Worm (Caenorhabditis elegans) whole organism, L3 larva: ENCODE measurements around the gene clec-62.

Experiments used
- aly-2 ChIP-seq: fragments of 150-350 bp; optimal IDR thresholded peaks from 2 replicates; lab custom pipeline; 2014; ENCODE audit warnings: missing biosample characterization, missing genetic modification characterization
- daf-12 ChIP-seq: fragments of 150-350 bp; optimal IDR thresholded peaks from 2 replicates; lab custom pipeline; 2014; ENCODE audit warnings: missing biosample characterization, missing genetic modification reagents, missing genetic modification characterization
- elt-3 ChIP-seq, 3 experiments: fragments of 150-350 bp in 1 of 3; sonication (generic microtip) in 2 of 3; optimal IDR thresholded peaks; 2 replicates in 2 of 3; 4 replicates in 1 of 3; lab custom pipeline; 2014 to 2017; ENCODE audit warnings: missing biosample characterization in 3 of 3, missing genetic modification characterization in 3 of 3
- fkh-2 ChIP-seq: fragments of 150-350 bp; optimal IDR thresholded peaks from 2 replicates; lab custom pipeline; 2014; ENCODE audit warnings: missing biosample characterization, missing genetic modification reagents, missing genetic modification characterization
- fos-1 ChIP-seq: fragments of 150-350 bp; optimal IDR thresholded peaks from 2 replicates; lab custom pipeline; 2014; ENCODE audit warnings: missing biosample characterization, missing genetic modification characterization
- mdl-1 ChIP-seq: fragments of 150-350 bp; optimal IDR thresholded peaks from 2 replicates; lab custom pipeline; 2014; ENCODE audit warnings: missing biosample characterization, missing genetic modification characterization
- nhr-11 ChIP-seq: fragments of 150-350 bp; optimal IDR thresholded peaks from 2 replicates; lab custom pipeline; 2014; ENCODE audit warnings: missing biosample characterization, missing genetic modification characterization
- nhr-23 ChIP-seq: fragments of 150-350 bp; optimal IDR thresholded peaks from 2 replicates; lab custom pipeline; 2014; ENCODE audit warnings: missing biosample characterization, missing genetic modification reagents, missing genetic modification characterization
- nhr-28 ChIP-seq: fragments of 150-350 bp; optimal IDR thresholded peaks from 2 replicates; lab custom pipeline; 2014; ENCODE audit warnings: missing biosample characterization, missing genetic modification characterization
- nhr-77 ChIP-seq: fragments of 150-350 bp; optimal IDR thresholded peaks from 2 replicates; lab custom pipeline; 2014; ENCODE audit warnings: missing biosample characterization, missing genetic modification characterization
- pha-4 ChIP-seq: fragments of 150-350 bp; optimal IDR thresholded peaks from 2 replicates; lab custom pipeline; 2014; ENCODE audit warnings: missing biosample characterization, missing genetic modification reagents, missing genetic modification characterization
- skn-1 ChIP-seq: fragments of 150-350 bp; optimal IDR thresholded peaks from 2 replicates; lab custom pipeline; 2014; ENCODE audit warnings: missing biosample characterization, missing genetic modification characterization
- snpc-4 ChIP-seq: fragments of 150-350 bp; optimal IDR thresholded peaks from 2 replicates; lab custom pipeline; 2014; ENCODE audit warnings: missing biosample characterization, missing genetic modification characterization
- ztf-11 ChIP-seq: fragments of 150-350 bp; optimal IDR thresholded peaks from 2 replicates; lab custom pipeline; 2014; ENCODE audit warnings: missing biosample characterization, missing genetic modification characterization

ce11 chrII:12878697-12879096 lies 16.2 kb downstream of the clec-62 start:
- TF ChIP-seq daf-12 (tag; lab: Kevin White, UChicago): no peak
- TF ChIP-seq nhr-28 (tag; lab: Kevin White, UChicago): no peak
- TF ChIP-seq ztf-11 (tag; lab: Kevin White, UChicago): no peak
- TF ChIP-seq mdl-1 (tag; lab: Kevin White, UChicago): peak; percentile 38
- no peak for TF ChIP-seq fkh-2 (tag; lab: Kevin White, UChicago)
- no peak for TF ChIP-seq aly-2 (tag; lab: Kevin White, UChicago)
- TF ChIP-seq skn-1 (tag; lab: Kevin White, UChicago): no peak
- TF ChIP-seq fos-1: no peak
- no peak for TF ChIP-seq nhr-77 (tag; lab: Kevin White, UChicago)
- no peak for TF ChIP-seq nhr-23
- TF ChIP-seq snpc-4 (tag; lab: Kevin White, UChicago): peak; percentile 9
- TF ChIP-seq elt-3 (tag; optimal IDR thresholded peaks at IDR 0.05; lab: Kevin White, UChicago): no peak
- peak; percentile 93 for TF ChIP-seq pha-4 (tag; lab: Kevin White, UChicago)
- no peak for TF ChIP-seq nhr-11 (tag; lab: Kevin White, UChicago)
